Fruit fly (Drosophila melanogaster) whole organism, embryonic: ENCODE data around the gene slmo.

Experiments
- Awh ChIP-seq: fragments of 200-800 bp; sonication (Bioruptor generic); IDR thresholded peaks from 2 replicates; pipeline ENCODE4, ENCODE4 v1.3.6; 2022; ENCODE audit warnings: missing biosample characterization, missing genetic modification characterization
- Bgb ChIP-seq: fragments of 200-800 bp; sonication (Bioruptor generic); IDR thresholded peaks from 2 replicates; pipeline ENCODE4 v1.3.6; 2022; ENCODE audit warnings: missing biosample characterization, missing genetic modification characterization; ENCODE audit not compliant: partially characterized antibody
- CG1024 ChIP-seq: fragments of 200-800 bp; sonication (Bioruptor generic); IDR thresholded peaks from 2 replicates; pipeline ENCODE4 v1.3.6; 2022; ENCODE audit warnings: missing biosample characterization, missing genetic modification characterization
- CG11093 ChIP-seq: fragments of 200-800 bp; sonication (Bioruptor generic); IDR thresholded peaks from 3 replicates; pipeline ENCODE4 v1.3.6; 2022; ENCODE audit warnings: missing biosample characterization, missing genetic modification characterization
- CG11504 ChIP-seq: fragments of 200-800 bp; sonication (Bioruptor generic); optimal IDR thresholded peaks from 3 replicates; lab custom pipeline; 2019; ENCODE audit warnings: missing biosample characterization, mild to moderate bottlenecking, missing genetic modification characterization, moderate library complexity
- CG12391 ChIP-seq: fragments of 200-800 bp; sonication (Bioruptor generic); optimal IDR thresholded peaks from 3 replicates; lab custom pipeline; 2018; ENCODE audit warnings: missing biosample characterization, mild to moderate bottlenecking, missing genetic modification characterization, moderate library complexity
- CG13123 ChIP-seq: fragments of 200-800 bp; sonication (Bioruptor generic); optimal IDR thresholded peaks from 2 replicates; lab custom pipeline; 2016; ENCODE audit warnings: missing biosample characterization, missing genetic modification characterization
- CG13287 ChIP-seq: fragments of 200-800 bp; sonication (Bioruptor generic); IDR thresholded peaks from 2 replicates; pipeline ENCODE4 v1.3.6; 2022; ENCODE audit warnings: missing biosample characterization, missing genetic modification characterization; ENCODE audit not compliant: partially characterized antibody
- CG14050 ChIP-seq: fragments of 200-800 bp; sonication (Bioruptor generic); IDR thresholded peaks from 3 replicates; pipeline ENCODE4 v1.3.6; 2022; ENCODE audit warnings: missing biosample characterization, missing genetic modification characterization
- CG14710 ChIP-seq: fragments of 200-800 bp; sonication (Bioruptor generic); optimal IDR thresholded peaks from 3 replicates; lab custom pipeline; 2019; ENCODE audit warnings: missing biosample characterization, mild to moderate bottlenecking, missing genetic modification characterization, moderate library complexity
- CG15514 ChIP-seq: fragments of 200-800 bp; sonication (Bioruptor generic); optimal IDR thresholded peaks from 3 replicates; lab custom pipeline; 2017; ENCODE audit warnings: missing biosample characterization, missing genetic modification characterization, mild to moderate bottlenecking, moderate library complexity, missing genetic modification reagents
- CG16813 ChIP-seq: fragments of 200-800 bp; sonication (Bioruptor generic); IDR thresholded peaks from 3 replicates; pipeline ENCODE4 v1.3.6; 2022; ENCODE audit warnings: missing biosample characterization, missing genetic modification characterization; ENCODE audit not compliant: partially characterized antibody
- CG18262 ChIP-seq: fragments of 200-800 bp; optimal IDR thresholded peaks from 3 replicates; lab custom pipeline; 2019; ENCODE audit warnings: missing biosample characterization, mild to moderate bottlenecking, missing genetic modification characterization, moderate library complexity
- CG30403 ChIP-seq: fragments of 200-800 bp; sonication (Bioruptor generic); optimal IDR thresholded peaks from 3 replicates; lab custom pipeline; 2016; ENCODE audit warnings: missing biosample characterization, missing genetic modification characterization
- CG31441 ChIP-seq: fragments of 200-800 bp; sonication (Bioruptor generic); IDR thresholded peaks from 2 replicates; pipeline ENCODE4 v1.3.6; 2022; ENCODE audit warnings: missing biosample characterization, missing genetic modification characterization
- CG6791 ChIP-seq: fragments of 200-800 bp; sonication (Bioruptor generic); IDR thresholded peaks from 3 replicates; pipeline ENCODE4 v1.3.6; 2022; ENCODE audit warnings: missing biosample characterization, missing genetic modification characterization; ENCODE audit not compliant: partially characterized antibody
- CG9215 ChIP-seq: fragments of 200-800 bp; sonication (Bioruptor generic); IDR thresholded peaks from 2 replicates; pipeline ENCODE4 v1.3.6; 2022; ENCODE audit warnings: missing biosample characterization, missing genetic modification characterization
- CTCF ChIP-seq: fragments of 200-800 bp; sonication (Bioruptor generic); optimal IDR thresholded peaks from 2 replicates; lab custom pipeline; 2017; ENCODE audit warnings: missing biosample characterization, mild to moderate bottlenecking, missing genetic modification characterization, moderate library complexity
- Deaf1 ChIP-seq: fragments of 200-800 bp; optimal IDR thresholded peaks from 3 replicates; lab custom pipeline; 2019; ENCODE audit warnings: missing biosample characterization, mild to moderate bottlenecking, missing genetic modification characterization, moderate library complexity
- Dfd ChIP-seq, 2 experiments: fragments of >200 bp; optimal IDR thresholded peaks; 2 replicates each; lab custom pipeline; 2017; ENCODE audit warnings: missing biosample characterization in 2 of 2, missing genetic modification characterization in 2 of 2
- Drgx ChIP-seq: fragments of 200-800 bp; sonication (Bioruptor generic); IDR thresholded peaks from 2 replicates; pipeline ENCODE4 v1.3.6; 2022; ENCODE audit warnings: missing biosample characterization, missing genetic modification characterization
- Scr ChIP-seq: fragments of 200-800 bp; sonication (Bioruptor generic); IDR thresholded peaks from 2 replicates; pipeline ENCODE4 v1.3.6; 2022; ENCODE audit warnings: missing biosample characterization, missing genetic modification characterization; ENCODE audit not compliant: partially characterized antibody
- Vsx1 ChIP-seq: fragments of 200-800 bp; sonication (Bioruptor generic); optimal IDR thresholded peaks from 2 replicates; lab custom pipeline; 2017; ENCODE audit warnings: missing biosample characterization, mild to moderate bottlenecking, missing genetic modification characterization, missing genetic modification reagents
- Xbp1 ChIP-seq: fragments of 200-800 bp; sonication (Bioruptor generic); optimal IDR thresholded peaks from 3 replicates; lab custom pipeline; 2016; ENCODE audit warnings: missing biosample characterization, mild to moderate bottlenecking, missing genetic modification characterization
- Xrp1 ChIP-seq: fragments of 200-800 bp; sonication (Bioruptor generic); IDR thresholded peaks from 2 replicates; pipeline ENCODE4 v1.3.6; 2022; ENCODE audit warnings: missing biosample characterization, missing genetic modification characterization
- ab ChIP-seq: fragments of 200-800 bp; sonication (Bioruptor generic); optimal IDR thresholded peaks from 2 replicates; lab custom pipeline; 2016; ENCODE audit warnings: missing biosample characterization, missing genetic modification characterization
- amos ChIP-seq: fragments of 200-800 bp; sonication (Bioruptor generic); IDR thresholded peaks from 2 replicates; pipeline ENCODE4 v1.3.6; 2022; ENCODE audit warnings: missing biosample characterization, missing genetic modification characterization; ENCODE audit not compliant: partially characterized antibody
- aop ChIP-seq: fragments of 200-800 bp; sonication (Bioruptor generic); IDR thresholded peaks from 2 replicates; pipeline ENCODE4 v1.3.6; 2022; ENCODE audit warnings: missing biosample characterization, missing genetic modification characterization
- bbx ChIP-seq: fragments of 200-800 bp; sonication (Bioruptor generic); IDR thresholded peaks from 2 replicates; pipeline ENCODE4 v1.3.6; 2022; ENCODE audit warnings: missing biosample characterization, missing genetic modification characterization; ENCODE audit not compliant: partially characterized antibody
- danr ChIP-seq: fragments of 200-800 bp; sonication (Bioruptor generic); IDR thresholded peaks from 2 replicates; pipeline ENCODE4 v1.3.6; 2022; ENCODE audit warnings: missing biosample characterization, missing genetic modification characterization
- disco-r ChIP-seq: fragments of 200-800 bp; sonication (Bioruptor generic); optimal IDR thresholded peaks from 2 replicates; lab custom pipeline; 2016; ENCODE audit warnings: missing biosample characterization, missing genetic modification characterization
- dmrt11E ChIP-seq: fragments of 200-800 bp; sonication (Bioruptor generic); optimal IDR thresholded peaks from 3 replicates; lab custom pipeline; 2018; ENCODE audit warnings: missing biosample characterization, mild to moderate bottlenecking, missing genetic modification characterization, moderate library complexity
- dpn ChIP-seq, 2 experiments: fragments of 200-800 bp; sonication (Bioruptor generic); optimal IDR thresholded peaks; 3 replicates each; lab custom pipeline; 2016; ENCODE audit warnings: missing biosample characterization in 2 of 2, missing genetic modification characterization in 2 of 2
- hkb ChIP-seq, 2 experiments: fragments of 200-800 bp in 1 of 2; fragments of >200 bp in 1 of 2; sonication (Bioruptor generic) in 1 of 2; IDR thresholded peaks in 1 of 2; optimal IDR thresholded peaks in 1 of 2; 2 replicates each; pipeline versions ENCODE4 v1.3.6 to Lab custom; 2017 to 2022; ENCODE audit warnings: missing biosample characterization in 1 of 2, missing genetic modification characterization in 1 of 2
- kni ChIP-seq: fragments of 200-800 bp; sonication (Bioruptor generic); optimal IDR thresholded peaks from 3 replicates; lab custom pipeline; 2017; ENCODE audit warnings: mild to moderate bottlenecking, missing biosample characterization, missing genetic modification reagents, missing genetic modification characterization
- knrl ChIP-seq: fragments of 200-800 bp; sonication (Bioruptor generic); IDR thresholded peaks from 3 replicates; pipeline ENCODE4 v1.3.6; 2022; ENCODE audit warnings: missing biosample characterization, missing genetic modification characterization; ENCODE audit not compliant: partially characterized antibody
- pan ChIP-seq, 4 experiments: fragments of >200 bp in 3 of 4; fragments of 200-800 bp in 1 of 4; sonication (Bioruptor generic) in 1 of 4; optimal IDR thresholded peaks in 3 of 4; IDR thresholded peaks in 1 of 4; 2 replicates each; pipeline versions ENCODE4 v1.3.6 to Lab custom; 2017 to 2022; ENCODE audit warnings: missing biosample characterization in 2 of 4, missing genetic modification characterization in 2 of 4, mixed read lengths in 1 of 4
- prd ChIP-seq, 3 experiments: fragments of >200 bp in 2 of 3; fragments of 200-800 bp in 1 of 3; sonication (Bioruptor generic) in 1 of 3; optimal IDR thresholded peaks in 2 of 3; IDR thresholded peaks in 1 of 3; 2 replicates in 2 of 3; 3 replicates in 1 of 3; pipeline versions ENCODE4 v1.3.6 to Lab custom; 2017 to 2022; ENCODE audit warnings: missing biosample characterization in 1 of 3, missing genetic modification characterization in 1 of 3
- shn ChIP-seq: fragments of 200-800 bp; sonication (Bioruptor generic); optimal IDR thresholded peaks from 3 replicates; lab custom pipeline; 2016; ENCODE audit warnings: missing biosample characterization, missing genetic modification characterization
- trem ChIP-seq: fragments of 200-800 bp; optimal IDR thresholded peaks from 3 replicates; lab custom pipeline; 2019; ENCODE audit warnings: missing biosample characterization, mild to moderate bottlenecking, missing genetic modification characterization, moderate library complexity
- vnd ChIP-seq: fragments of 200-800 bp; sonication (Bioruptor generic); IDR thresholded peaks from 3 replicates; pipeline ENCODE4 v1.3.6; 2022; ENCODE audit warnings: missing biosample characterization, missing genetic modification characterization; ENCODE audit not compliant: partially characterized antibody

Gene slmo

dm6 chr2L:6019352-6020131, 29.0 kb downstream of the slmo start, which contains the start of gene H2.0 (continued):
- TF ChIP-seq CG31441, result peak; percentile 44
- TF ChIP-seq trem (tag; lab: Kevin White, UChicago), result peak; percentile 23
- peak; percentile 11 for TF ChIP-seq shn (GFP tag; lab: Kevin White, UChicago)
- no peak for TF ChIP-seq CG14050 (GFP tag; lab: Robert Waterston, UW)
- TF ChIP-seq prd (optimal IDR thresholded peaks at IDR 0.05; lab: Kevin White, UChicago), result no peak
- TF ChIP-seq prd (GFP tag; IDR thresholded peaks at IDR 0.05; lab: Robert Waterston, UW), result peak; percentile 50; the same call in 2 of the 3 replicates
- TF ChIP-seq dmrt11E (tag; lab: Kevin White, UChicago), result peak; percentile 68
- TF ChIP-seq Xrp1 (GFP tag; lab: Robert Waterston, UW), result peak; percentile 47; the same call in 1 of the 2 replicates
- TF ChIP-seq CG11504 (tag; lab: Kevin White, UChicago), result no peak
- TF ChIP-seq kni (GFP tag; lab: Kevin White, UChicago), result peak; percentile 74
- TF ChIP-seq dpn (GFP tag; optimal IDR thresholded peaks at IDR 0.05; lab: Kevin White, UChicago), result peak in 1 of 2 experiments; percentile 23
- TF ChIP-seq CG30403, result peak; percentile 42
- no peak for TF ChIP-seq ab
- TF ChIP-seq CG13287 (GFP tag; lab: Robert Waterston, UW), result 0 out of 2 replicates have a peak, but pooled peaks have one; percentile 8
- peak; percentile 74 for TF ChIP-seq CG18262 (tag; lab: Kevin White, UChicago)
- no peak for TF ChIP-seq CG13123 (GFP tag; lab: Kevin White, UChicago)
- TF ChIP-seq Awh (GFP tag; lab: Robert Waterston, UW), result peak; percentile 53
- TF ChIP-seq Vsx1 (GFP tag; lab: Kevin White, UChicago), result peak; percentile 50
- TF ChIP-seq Drgx, result peak; percentile 7; the same call in 1 of the 2 replicates
- peak; percentile 22 for TF ChIP-seq Xbp1
- no peak for TF ChIP-seq Dfd (GFP tag; optimal IDR thresholded peaks at IDR 0.05; lab: Kevin White, UChicago)
- TF ChIP-seq danr (GFP tag; lab: Robert Waterston, UW), result 0 out of 2 replicates have a peak, but pooled peaks have one; percentile 11
- peak; percentile 46 for TF ChIP-seq CG14710
- TF ChIP-seq hkb (optimal IDR thresholded peaks at IDR 0.05; lab: Kevin White, UChicago), result no peak
- TF ChIP-seq hkb (GFP tag; IDR thresholded peaks at IDR 0.05; lab: Robert Waterston, UW), result 0 out of 2 replicates have a peak, but pooled peaks have one; percentile 24
- TF ChIP-seq disco-r, result peak; percentile 4
- peak; percentile 79 for TF ChIP-seq Deaf1 (tag; lab: Kevin White, UChicago)
- TF ChIP-seq aop (GFP tag; lab: Robert Waterston, UW), result peak; percentile 73; the same call in 1 of the 2 replicates

dm6 chr2L:6013071-6013417, 35.5 kb downstream of the slmo start:
- TF ChIP-seq amos (GFP tag; lab: Robert Waterston, UW) (peak; percentile 64), CG6791 (peak; percentile 51; the same call in 1 of the 3 replicates), CG15514 (GFP tag; lab: Kevin White, UChicago) (no peak), CG16813 (GFP tag; lab: Robert Waterston, UW) (peak; percentile 64), CG12391 (no peak), CG1024 (GFP tag; lab: Robert Waterston, UW) (no peak), Bgb (GFP tag; lab: Robert Waterston, UW) (peak; percentile 65), CTCF (GFP tag; lab: Kevin White, UChicago) (peak; percentile 65), pan (optimal IDR thresholded peaks at IDR 0.05; lab: Kevin White, UChicago) (no peak), pan (GFP tag; optimal IDR thresholded peaks at IDR 0.05 in 1 of 2, IDR thresholded peaks at IDR 0.05 in 1 of 2) (no peak), bbx (GFP tag; lab: Robert Waterston, UW) (peak; percentile 65), CG9215 (GFP tag; lab: Robert Waterston, UW) (no peak), knrl (GFP tag; lab: Robert Waterston, UW) (peak; percentile 47; the same call in 2 of the 3 replicates), vnd (peak; percentile 33; the same call in 1 of the 3 replicates), CG11093 (no peak), Scr (GFP tag; lab: Robert Waterston, UW) (peak; percentile 37; the same call in 1 of the 2 replicates)
